Fruit fly (Drosophila melanogaster) whole organism, pupa: ENCODE results near the gene Argk2.

ENCODE experiments used
- CG14655 ChIP-seq: fragments of 200-800 bp; sonication (Bioruptor generic); optimal IDR thresholded peaks from 3 replicates; lab custom pipeline; 2017; ENCODE audit warnings: mild to moderate bottlenecking, missing biosample characterization, missing genetic modification reagents, missing genetic modification characterization
- CG17806 ChIP-seq: fragments of 200-800 bp; sonication (Bioruptor generic); optimal IDR thresholded peaks from 2 replicates; lab custom pipeline; 2018; ENCODE audit warnings: missing biosample characterization, mild to moderate bottlenecking, missing genetic modification characterization, moderate library complexity
- CG8159 ChIP-seq: fragments of 200-800 bp; sonication (Bioruptor generic); optimal IDR thresholded peaks from 3 replicates; lab custom pipeline; 2018; ENCODE audit warnings: missing biosample characterization, mild to moderate bottlenecking, missing genetic modification characterization, moderate library complexity
- EcR ChIP-seq: fragments of 200-800 bp; sonication (Bioruptor generic); optimal IDR thresholded peaks from 3 replicates; lab custom pipeline; 2019; ENCODE audit warnings: missing biosample characterization, missing genetic modification characterization, mild to moderate bottlenecking, moderate library complexity, missing genetic modification reagents
- Pif1B ChIP-seq: fragments of 200-800 bp; sonication (Bioruptor generic); optimal IDR thresholded peaks from 3 replicates; lab custom pipeline; 2016; ENCODE audit warnings: missing biosample characterization, missing genetic modification characterization
- Snoo ChIP-seq: fragments of 200-800 bp; sonication (Bioruptor generic); optimal IDR thresholded peaks from 3 replicates; lab custom pipeline; 2017; ENCODE audit warnings: missing biosample characterization, mild to moderate bottlenecking, missing genetic modification characterization, inconsistent platforms

DNA sequence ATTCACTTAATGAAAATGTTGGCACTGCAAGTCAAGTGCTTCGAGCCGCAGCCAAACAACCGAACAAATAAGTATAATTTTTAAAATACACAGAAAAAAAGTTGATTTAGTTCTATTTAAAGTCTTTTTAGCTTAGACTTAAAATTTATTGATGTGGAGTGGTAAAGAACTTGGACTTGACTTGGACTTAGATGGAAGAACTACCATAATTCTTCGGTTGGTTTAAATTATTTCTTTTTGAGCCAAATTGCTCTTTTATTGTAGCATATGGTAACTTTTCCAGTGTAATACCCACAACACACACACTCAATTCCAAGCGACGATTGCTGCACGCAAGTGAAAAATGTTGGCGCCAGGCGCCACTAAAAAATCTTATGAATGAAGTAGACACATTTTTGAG, 19.2 kb upstream of the Argk2 start:
- TF ChIP-seq CG8159 (tag; lab: Kevin White, UChicago) (no peak), Snoo (tag; lab: Kevin White, UChicago) (no peak), EcR (GFP tag; lab: Kevin White, UChicago) (no peak), CG14655 (GFP tag; lab: Kevin White, UChicago) (no peak), CG17806 (tag; lab: Kevin White, UChicago) (no peak), Pif1B (no peak)
